ENCODE assay signal across 2 fruit fly cellular contexts in genomic region chr2L:17777425-17777824, dm6.
TF ChIP-seq lines count a peak whose summit lies in the region.

No protein-coding gene starts in this region.

- TF ChIP-seq CTCF in whole organism, embryonic (GFP tag; optimal IDR thresholded peaks at IDR 0.05; lab: Kevin White, UChicago), result no peak

TF ChIP-seq in whole organism, embryonic, 481 proteins besides CTCF, POLR2A, EP300 and RAD21:
- TF ChIP-seq TFAM (GFP tag; optimal IDR thresholded peaks at IDR 0.05; lab: Kevin White, UChicago) (no peak), gsb-n (tag; optimal IDR thresholded peaks at IDR 0.05; lab: Kevin White, UChicago) (no peak), ase (GFP tag; IDR thresholded peaks at IDR 0.05; lab: Robert Waterston, UW) (no peak), pfk (GFP tag; optimal IDR thresholded peaks at IDR 0.05; lab: Kevin White, UChicago) (no peak), D19A (tag; optimal IDR thresholded peaks at IDR 0.05; lab: Kevin White, UChicago) (peak; percentile 27), CG11247 (GFP tag; IDR thresholded peaks at IDR 0.05; lab: Robert Waterston, UW) (no peak), CG3407 (GFP tag; optimal IDR thresholded peaks at IDR 0.05; lab: Kevin White, UChicago) (no peak), Side (GFP tag; optimal IDR thresholded peaks at IDR 0.05; lab: Kevin White, UChicago) (no peak), NC2β (GFP tag; optimal IDR thresholded peaks at IDR 0.05; lab: Kevin White, UChicago) (no peak), sqz (GFP tag; optimal IDR thresholded peaks at IDR 0.05; lab: Kevin White, UChicago) (no peak), CG2199 (GFP tag; IDR thresholded peaks at IDR 0.05; lab: Robert Waterston, UW) (0 out of 3 replicates have a peak, but pooled peaks have one; percentile 58), bbx (GFP tag; IDR thresholded peaks at IDR 0.05; lab: Robert Waterston, UW; ENCODE audit: partially characterized antibody) (no peak), CG30403 (GFP tag; optimal IDR thresholded peaks at IDR 0.05; lab: Kevin White, UChicago) (no peak), CG11560 (tag; IDR thresholded peaks at IDR 0.05; lab: Robert Waterston, UW) (no peak), CG15269 (tag; optimal IDR thresholded peaks at IDR 0.05; lab: Kevin White, UChicago) (no peak), unc-4 (GFP tag; IDR thresholded peaks at IDR 0.05; lab: Robert Waterston, UW; ENCODE audit: partially characterized antibody) (no peak), grau (tag; optimal IDR thresholded peaks at IDR 0.05; lab: Kevin White, UChicago) (no peak), tgo (GFP tag; IDR thresholded peaks at IDR 0.05; lab: Robert Waterston, UW) (no peak), Camta (GFP tag; optimal IDR thresholded peaks at IDR 0.05; lab: Kevin White, UChicago) (no peak), NC2α (GFP tag; optimal IDR thresholded peaks at IDR 0.05; lab: Kevin White, UChicago) (no peak), CG4360 (GFP tag; IDR thresholded peaks at IDR 0.05; lab: Robert Waterston, UW) (no peak), CG34422 (GFP tag; IDR thresholded peaks at IDR 0.05; lab: Robert Waterston, UW) (no peak), CG6791 (GFP tag; IDR thresholded peaks at IDR 0.05; lab: Robert Waterston, UW; ENCODE audit: partially characterized antibody) (no peak), CG11723 (GFP tag; optimal IDR thresholded peaks at IDR 0.05; lab: Kevin White, UChicago) (no peak), CG14965 (GFP tag; optimal IDR thresholded peaks at IDR 0.05; lab: Kevin White, UChicago; ENCODE audit: borderline replicate concordance) (no peak), ken (GFP tag; IDR thresholded peaks at IDR 0.05; lab: Robert Waterston, UW) (no peak), slbo (GFP tag; IDR thresholded peaks at IDR 0.05; lab: Robert Waterston, UW) (no peak), Atf6 (GFP tag; IDR thresholded peaks at IDR 0.05; lab: Robert Waterston, UW) (no peak), twi (tag; optimal IDR thresholded peaks at IDR 0.05; lab: Kevin White, UChicago) (peak; percentile 79), B-H1 (GFP tag; IDR thresholded peaks at IDR 0.05; lab: Robert Waterston, UW) (no peak), sens (GFP tag; lab: Kevin White, UChicago) (peak; percentile 49)

TF ChIP-seq in whole organism, prepupa, 60 proteins besides CTCF, POLR2A, EP300 and RAD21:
- TF ChIP-seq Eip78C (GFP tag; lab: Kevin White, UChicago) (peak; percentile 1), svp (GFP tag; lab: Kevin White, UChicago) (no peak)
